Fruit fly (Drosophila melanogaster): ENCODE data around the gene fh.

The fh gene

dm6 chrX:9132589-9133237 is 16.2 kb downstream of the fh start (continued):
- TF ChIP-seq CG2678 (tag; optimal IDR thresholded peaks at IDR 0.05) (no peak), CG4360 (GFP tag; IDR thresholded peaks at IDR 0.05) (peak; percentile 95), tll (GFP tag; optimal IDR thresholded peaks at IDR 0.05) (peak in 1 of 2 experiments; percentile 86), Scr (GFP tag; IDR thresholded peaks at IDR 0.05; ENCODE audit: partially characterized antibody) (no peak), Deaf1 (tag; optimal IDR thresholded peaks at IDR 0.05) (peak; percentile 2), CG1529 (GFP tag; optimal IDR thresholded peaks at IDR 0.05) (no peak), grn (GFP tag; optimal IDR thresholded peaks at IDR 0.05) (peak; percentile 90), CG4404 (GFP tag; IDR thresholded peaks at IDR 0.05) (no peak), her (GFP tag; optimal IDR thresholded peaks at IDR 0.05) (no peak), CG7963 (GFP tag; IDR thresholded peaks at IDR 0.05; ENCODE audit: partially characterized antibody) (no peak)

- TF ChIP-seq BtbVII (GFP tag; optimal IDR thresholded peaks at IDR 0.05) (no peak), Stat92E (GFP tag; optimal IDR thresholded peaks at IDR 0.05) (peak in 1 of 3 experiments; percentile 91), CG18262 (tag; optimal IDR thresholded peaks at IDR 0.05) (no peak), Hr39 (optimal IDR thresholded peaks at IDR 0.05) (no peak), NC2α (GFP tag; optimal IDR thresholded peaks at IDR 0.05) (no peak), cg (GFP tag; optimal IDR thresholded peaks at IDR 0.05) (peak; percentile 2), YL-1 (GFP tag; optimal IDR thresholded peaks at IDR 0.05) (no peak), CG15696 (tag; optimal IDR thresholded peaks at IDR 0.05) (no peak), CG17612 (GFP tag; IDR thresholded peaks at IDR 0.05) (no peak)
Observed at dm6 chrX:9131523-9131922, 17.3 kb downstream of the fh start.

DNA sequence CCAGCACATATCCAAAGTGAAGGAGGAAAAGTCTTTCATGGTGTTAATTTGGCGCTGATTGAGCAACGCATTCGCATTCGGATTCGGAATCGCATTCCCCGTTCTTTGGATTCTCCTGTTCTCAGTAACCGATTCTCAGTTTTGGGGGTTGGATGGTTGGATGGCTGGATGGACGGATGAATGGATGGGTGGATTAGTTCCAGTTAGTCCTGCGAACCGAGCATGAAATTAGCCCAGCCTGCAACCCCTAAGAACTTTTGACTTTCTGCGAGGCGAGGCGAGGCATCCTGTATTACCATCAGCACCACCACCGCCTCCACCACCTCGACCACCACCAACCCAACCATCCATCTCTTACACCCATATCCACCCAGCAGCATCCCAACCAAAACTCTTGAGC is 18.6 kb downstream of the fh start:
- TF ChIP-seq CG5180 (GFP tag; optimal IDR thresholded peaks at IDR 0.05) (peak; percentile 53), CG8388 (GFP tag; optimal IDR thresholded peaks at IDR 0.05) (no peak), gsb-n (tag; optimal IDR thresholded peaks at IDR 0.05) (peak; percentile 78), kni (GFP tag; optimal IDR thresholded peaks at IDR 0.05) (peak; percentile 11), gcm2 (GFP tag; optimal IDR thresholded peaks at IDR 0.05) (no peak), Med (GFP tag) (peak; percentile 14), CG8281 (tag; optimal IDR thresholded peaks at IDR 0.05) (peak; percentile 85), abd-A (tag; optimal IDR thresholded peaks at IDR 0.05) (peak; percentile 11), pros (GFP tag; optimal IDR thresholded peaks at IDR 0.05) (peak; percentile 91), ewg (GFP tag; optimal IDR thresholded peaks at IDR 0.05) (no peak), Nf-YB (GFP tag; optimal IDR thresholded peaks at IDR 0.05) (no peak)

DNA sequence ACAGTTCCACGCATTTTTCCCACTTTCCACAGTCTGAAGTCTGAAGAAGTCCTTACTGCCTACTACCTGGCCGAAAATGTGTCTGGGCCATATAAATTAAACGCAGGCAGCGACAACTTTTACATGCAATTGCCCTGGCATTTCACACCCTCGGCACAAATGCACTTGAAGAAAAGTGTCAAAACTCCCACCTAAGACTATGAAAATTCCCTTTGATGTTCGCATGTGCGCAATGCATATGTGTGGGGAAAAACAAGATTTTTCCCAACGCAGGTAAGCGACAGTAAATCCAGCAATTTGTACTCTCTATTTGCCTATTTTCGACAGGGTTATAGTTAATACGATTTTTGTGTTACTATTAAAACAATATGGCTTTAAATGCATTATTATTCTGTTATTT is 19.4 kb downstream of the fh start:
- TF ChIP-seq Asciz (GFP tag; optimal IDR thresholded peaks at IDR 0.05) (no peak), Med (GFP tag) (peak; percentile 35), CG1647 (GFP tag; optimal IDR thresholded peaks at IDR 0.05) (no peak), CG9817 (tag; optimal IDR thresholded peaks at IDR 0.05) (no peak), zf30C (GFP tag; optimal IDR thresholded peaks at IDR 0.05) (peak; percentile 73), pita (GFP tag; optimal IDR thresholded peaks at IDR 0.05) (no peak), CG2199 (GFP tag; IDR thresholded peaks at IDR 0.05) (0 out of 3 replicates have a peak, but pooled peaks have one; percentile 22), eve (GFP tag; optimal IDR thresholded peaks at IDR 0.05) (peak in 1 of 2 experiments; percentile 50), HLH54F (GFP tag; optimal IDR thresholded peaks at IDR 0.05) (no peak), CG15479 (GFP tag; optimal IDR thresholded peaks at IDR 0.05) (peak; percentile 64), CG13624 (GFP tag; optimal IDR thresholded peaks at IDR 0.05) (no peak), Sry-δ (GFP tag; optimal IDR thresholded peaks at IDR 0.05) (no peak), CG4707 (GFP tag; optimal IDR thresholded peaks at IDR 0.05) (no peak), MBD-R2 (GFP tag; IDR thresholded peaks at IDR 0.05) (no peak), CG2875 (GFP tag; optimal IDR thresholded peaks at IDR 0.05) (no peak), row (GFP tag; IDR thresholded peaks at IDR 0.05) (0 out of 3 replicates have a peak, but pooled peaks have one; percentile 5), grau (tag; optimal IDR thresholded peaks at IDR 0.05) (peak; percentile 1)
